Worm (Caenorhabditis elegans): ENCODE results near the gene C55A1.6.
"Not testable (repeated sequence)": the region's sequence is repeated elsewhere in the genome, so short reads cannot be mapped to it uniquely, and the experiment has no call there.

Gene C55A1.6

DNA sequence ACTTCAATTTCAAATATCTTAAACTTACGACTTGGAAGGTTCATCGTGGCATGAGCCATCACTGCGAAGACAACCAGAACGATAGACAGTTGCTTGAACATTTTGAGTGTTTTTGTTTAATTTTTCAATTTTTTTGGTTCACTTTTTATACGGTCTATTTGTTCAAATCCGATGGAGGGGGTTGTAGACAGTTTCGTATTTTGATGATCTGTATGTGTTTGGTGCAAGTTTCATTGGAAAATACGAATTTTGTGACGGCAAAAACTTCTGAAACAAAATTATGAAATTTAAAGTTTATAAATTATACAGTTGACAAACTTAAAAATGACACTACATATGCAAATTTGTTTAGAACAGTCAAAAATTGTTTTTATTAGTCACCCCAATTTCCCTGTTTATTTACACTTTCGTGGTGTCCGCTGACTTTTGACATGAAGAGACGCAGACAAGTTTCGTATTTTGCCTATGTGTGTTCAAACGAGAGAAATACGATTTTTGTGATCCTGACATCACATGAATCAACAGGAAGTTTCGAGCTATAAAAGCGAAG, at the start of gene C55A1.6, which contains the start of gene C55A1.7:
Gene C55A1.6 (plus strand): TSS at position 500 of the 550 bp plus-strand sequence.
Gene C55A1.7 (minus strand): TSS at position 101 of the 550 bp plus-strand sequence.
- not testable (repeated sequence) for TF ChIP-seq C17E4.6 (GFP tag; IDR thresholded peaks at IDR 0.05); bed-2 (GFP tag; IDR thresholded peaks at IDR 0.05); mxl-1 (tag; optimal IDR thresholded peaks at IDR 0.05)

DNA sequence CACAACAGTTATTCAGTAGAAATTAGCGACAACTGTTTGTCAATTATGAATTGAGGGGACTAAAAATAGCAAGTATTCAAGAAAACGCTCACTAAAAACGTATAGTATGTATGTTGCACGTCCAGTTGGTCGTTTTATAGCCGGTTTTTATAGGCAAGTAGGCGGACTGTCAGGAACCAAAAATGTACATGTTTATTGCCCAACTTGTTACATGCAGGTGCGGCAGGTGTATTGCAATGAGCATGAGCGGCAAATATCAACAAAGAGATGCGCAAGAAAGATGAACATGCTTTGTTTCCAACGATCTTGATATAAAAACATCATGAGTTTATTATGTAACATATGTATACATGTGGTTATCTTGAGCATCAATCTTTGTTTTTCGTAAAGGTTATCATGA, 48.1 kb upstream of the C55A1.6 start, which contains the start of gene B0391.14:
Gene B0391.14 (minus strand): TSS at position 101 of the 400 bp plus-strand sequence.
- TF ChIP-seq ceh-27 (GFP tag; optimal IDR thresholded peaks at IDR 0.05); snpc-1.3 (tag; optimal IDR thresholded peaks at IDR 0.05; ENCODE audit: insufficient read depth); ceh-91 (GFP tag; IDR thresholded peaks at IDR 0.05): not testable (repeated sequence)

DNA sequence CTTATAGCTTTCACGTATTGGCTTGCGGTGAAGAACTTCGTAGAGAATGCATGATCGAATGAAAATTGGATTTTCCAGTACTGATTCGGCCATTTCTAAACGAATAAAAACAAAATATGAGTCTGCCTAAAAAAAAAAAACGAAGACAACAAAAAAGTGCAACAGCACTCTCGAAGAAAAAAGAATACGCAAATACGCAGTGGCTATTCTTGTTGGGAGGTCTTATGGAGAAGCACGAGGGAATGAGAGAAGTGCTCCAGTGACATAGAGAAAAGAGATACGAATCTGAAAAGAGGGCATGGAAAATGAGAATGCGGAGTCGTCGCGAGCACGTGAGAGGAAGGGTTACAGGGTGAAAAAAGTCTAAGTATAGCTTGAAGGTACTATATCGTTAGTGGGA, 45.6 kb upstream of the C55A1.6 start, which contains the start of gene fbxa-152:
Gene fbxa-152 (minus strand): TSS at position 101 of the 400 bp plus-strand sequence.
- TF ChIP-seq T26A5.8 (tag; optimal IDR thresholded peaks at IDR 0.05) = no peak
- no peak for TF ChIP-seq nfya-1 (tag; optimal IDR thresholded peaks at IDR 0.05; ENCODE audit: borderline replicate concordance, insufficient read depth)
- TF ChIP-seq nhr-179 (tag; optimal IDR thresholded peaks at IDR 0.05) = no peak
- TF ChIP-seq T07F8.4 (tag; optimal IDR thresholded peaks at IDR 0.05) = no peak
- no peak for TF ChIP-seq ztf-6 (GFP tag; IDR thresholded peaks at IDR 0.05)
- no peak for TF ChIP-seq zim-3 (tag; optimal IDR thresholded peaks at IDR 0.05)

DNA sequence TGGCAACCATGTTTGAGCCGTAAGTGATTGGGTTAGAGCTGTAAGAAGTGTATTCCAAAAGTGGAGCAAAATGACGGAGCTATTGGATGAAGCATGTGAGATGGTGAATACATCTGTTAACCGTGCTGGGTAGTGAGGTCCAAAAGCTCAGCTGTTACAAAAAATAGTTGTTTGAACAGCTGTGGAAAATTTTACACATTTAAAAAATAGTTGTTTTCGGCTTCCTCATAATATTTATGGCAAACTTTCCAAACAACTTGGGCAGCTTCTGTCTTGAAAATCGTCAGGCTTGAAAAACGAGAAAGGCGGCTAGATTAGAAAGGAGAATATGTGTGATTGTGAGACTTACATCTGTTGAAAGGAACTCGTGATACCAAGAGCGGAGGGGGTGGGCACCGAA, 42.8 kb upstream of the C55A1.6 start, which contains the start of gene fbxa-154:
Gene fbxa-154 (minus strand): TSS at position 101 of the 400 bp plus-strand sequence.
- TF ChIP-seq Y95B8A.8 (GFP tag; IDR thresholded peaks at IDR 0.05) (no peak), lin-40 (tag; optimal IDR thresholded peaks at IDR 0.05) (no peak), bed-2 (GFP tag; IDR thresholded peaks at IDR 0.05) (no peak), hmg-1.2 (GFP tag; IDR thresholded peaks at IDR 0.05) (no peak), ama-1 (optimal IDR thresholded peaks at IDR 0.05) (no peak), ama-1 (GFP tag; optimal IDR thresholded peaks at IDR 0.05) (no peak), efl-1 (GFP tag; optimal IDR thresholded peaks at IDR 0.05) (no peak), tbp1 (GFP tag; optimal IDR thresholded peaks at IDR 0.05) (no peak), nhr-179 (tag; optimal IDR thresholded peaks at IDR 0.05) (no peak), T07F8.4 (tag; optimal IDR thresholded peaks at IDR 0.05) (no peak), let-526 (GFP tag; IDR thresholded peaks at IDR 0.05) (no peak), rec-8 (tag; optimal IDR thresholded peaks at IDR 0.05) (no peak), Y53G8AR.9 (GFP tag; conservative IDR thresholded peaks at IDR 0.05) (no peak), sdz-38 (tag; optimal IDR thresholded peaks at IDR 0.05) (no peak)

DNA sequence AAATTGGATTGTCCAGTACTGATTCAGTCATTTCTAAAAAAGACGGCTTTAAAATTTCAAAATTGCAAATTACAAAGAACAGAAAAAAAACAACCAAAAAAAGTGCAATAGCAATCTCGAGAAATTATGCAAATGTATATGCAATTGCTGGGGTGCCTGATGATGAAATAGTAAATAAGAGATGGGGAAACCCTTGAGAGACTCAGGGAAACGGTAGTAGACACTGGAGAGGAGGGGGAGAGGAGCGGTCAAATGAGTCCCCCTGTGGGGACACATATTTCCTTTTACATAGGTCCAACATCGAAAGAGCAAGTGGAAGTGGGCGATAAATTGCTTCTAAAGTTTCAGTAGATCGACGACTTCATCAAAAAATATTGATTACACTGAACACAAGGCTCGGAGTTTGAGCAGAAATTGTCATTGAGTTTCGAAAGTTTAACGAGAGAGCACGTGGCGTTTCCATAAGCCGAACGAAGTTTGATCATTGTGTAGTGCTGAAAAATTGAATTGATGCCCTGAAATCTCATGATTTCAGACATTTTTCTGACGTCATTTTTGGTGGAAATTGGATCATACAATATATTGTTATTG, 37.4 kb upstream of the C55A1.6 start, which contains the start of the genes fbxa-153 and str-12:
Gene fbxa-153 (minus strand): TSS at position 35 of the 591 bp plus-strand sequence.
Gene str-12 (plus strand): TSS at position 541 of the 591 bp plus-strand sequence.
- peak; percentile 23; the same call in 1 of the 2 replicates for TF ChIP-seq hmg-1.2 (GFP tag; IDR thresholded peaks at IDR 0.05)
- TF ChIP-seq nhr-120 (GFP tag; IDR thresholded peaks at IDR 0.05) = no peak

DNA sequence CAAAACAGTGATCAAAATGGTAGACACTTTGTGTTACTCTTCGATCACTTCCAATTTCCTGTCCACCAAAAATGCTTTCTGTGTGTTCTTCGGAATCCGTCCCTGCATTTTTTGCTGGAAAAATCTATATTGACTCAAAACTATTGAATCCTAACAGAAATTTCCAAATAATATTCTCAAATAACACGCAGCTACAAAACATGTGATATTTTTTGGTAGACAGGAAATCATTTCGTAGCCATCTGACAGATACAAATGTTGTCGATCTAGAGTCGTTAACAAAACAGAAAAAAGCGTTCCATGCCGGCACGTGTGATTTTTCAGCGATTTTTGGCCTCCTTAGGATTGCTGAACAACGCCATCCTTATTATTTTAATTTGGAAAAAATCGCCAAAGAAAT, 34.9 kb upstream of the C55A1.6 start, which contains the start of gene str-263:
Gene str-263 (plus strand): TSS at position 301 of the 400 bp plus-strand sequence.
- TF ChIP-seq F37B4.10 (GFP tag; IDR thresholded peaks at IDR 0.05) = no peak

DNA sequence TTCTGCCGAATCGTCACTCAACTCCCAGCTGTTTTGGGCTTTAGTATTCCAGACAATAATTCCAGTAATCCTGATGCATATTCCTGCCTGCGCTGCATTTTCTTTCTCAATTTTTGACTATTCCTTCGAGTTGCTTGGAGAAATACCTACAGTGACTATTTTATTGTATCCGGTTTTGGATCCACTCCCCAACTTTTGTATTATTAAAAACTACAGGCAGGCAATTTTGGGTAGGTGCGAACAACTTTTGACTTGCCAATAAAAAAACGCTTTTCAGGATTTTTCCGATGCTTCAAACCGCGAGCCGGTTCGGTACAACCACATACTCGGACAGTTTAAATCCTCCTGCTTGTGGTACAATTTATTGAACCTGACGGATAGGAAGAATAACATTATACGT, 33.3 kb upstream of the C55A1.6 start:
- TF ChIP-seq F23B12.7 (tag; optimal IDR thresholded peaks at IDR 0.05; ENCODE audit: insufficient read depth) (no peak), ama-1 (optimal IDR thresholded peaks at IDR 0.05) (no peak), ama-1 (GFP tag; optimal IDR thresholded peaks at IDR 0.05) (no peak), ceh-40 (GFP tag; IDR thresholded peaks at IDR 0.05) (no peak), ztf-18 (tag; optimal IDR thresholded peaks at IDR 0.05) (no peak), egl-18 (GFP tag; IDR thresholded peaks at IDR 0.05) (no peak), attf-5 (GFP tag; optimal IDR thresholded peaks at IDR 0.05) (no peak), K11D2.4 (GFP tag; IDR thresholded peaks at IDR 0.05) (no peak), dpl-1 (GFP tag; optimal IDR thresholded peaks at IDR 0.05) (no peak), lin-35 (GFP tag; optimal IDR thresholded peaks at IDR 0.05) (no peak), nfyb-1 (GFP tag; IDR thresholded peaks at IDR 0.05) (no peak), egrh-3 (GFP tag; IDR thresholded peaks at IDR 0.05) (no peak), T07F8.4 (tag; optimal IDR thresholded peaks at IDR 0.05) (no peak)

Measured in whole organism, young adult.